Fruit fly (Drosophila melanogaster): ENCODE data around the gene CG43998.

CG43998 gene

dm6 chr3R:23920874-23921539, 7.8 kb downstream of the CG43998 start (continued):
- TF ChIP-seq topi (GFP tag; optimal IDR thresholded peaks at IDR 0.05) (peak; percentile 74), fkh (GFP tag; optimal IDR thresholded peaks at IDR 0.05) (no peak), Lpt (GFP tag; optimal IDR thresholded peaks at IDR 0.05) (no peak), eg (GFP tag; IDR thresholded peaks at IDR 0.05) (peak; percentile 74), Smox (GFP tag; optimal IDR thresholded peaks at IDR 0.05) (peak; percentile 31), Eip75B (GFP tag; optimal IDR thresholded peaks at IDR 0.05) (peak; percentile 6), CG6854 (GFP tag; optimal IDR thresholded peaks at IDR 0.05) (no peak), Blimp-1 (GFP tag; optimal IDR thresholded peaks at IDR 0.05) (no peak), CG6163 (GFP tag; IDR thresholded peaks at IDR 0.05) (peak; percentile 80), svp (GFP tag) (peak; percentile 79), CG4318 (GFP tag; optimal IDR thresholded peaks at IDR 0.05) (no peak), ss (GFP tag; optimal IDR thresholded peaks at IDR 0.05) (peak; percentile 13 to 55), CG10669 (GFP tag; optimal IDR thresholded peaks at IDR 0.05) (peak; percentile 50), CG3919 (GFP tag; optimal IDR thresholded peaks at IDR 0.05) (peak; percentile 36), cyc (GFP tag; optimal IDR thresholded peaks at IDR 0.05) (peak; percentile 43), fd59A (GFP tag; optimal IDR thresholded peaks at IDR 0.05) (peak; percentile 23), Ets21C (GFP tag; optimal IDR thresholded peaks at IDR 0.05) (peak; percentile 2), CG8319 (GFP tag; optimal IDR thresholded peaks at IDR 0.05) (no peak), CG11902 (GFP tag; optimal IDR thresholded peaks at IDR 0.05) (peak; percentile 12), pdm3 (GFP tag; optimal IDR thresholded peaks at IDR 0.05) (peak; percentile 48), Sox102F (GFP tag; optimal IDR thresholded peaks at IDR 0.05) (peak; percentile 64), Sox14 (GFP tag; optimal IDR thresholded peaks at IDR 0.05) (peak; percentile 78), Eip78C (GFP tag) (peak; percentile 78), Met (GFP tag; optimal IDR thresholded peaks at IDR 0.05) (peak; percentile 24), vri (GFP tag; optimal IDR thresholded peaks at IDR 0.05) (peak; percentile 4), CG3032 (tag; optimal IDR thresholded peaks at IDR 0.05) (peak; percentile 26), dsx (GFP tag; optimal IDR thresholded peaks at IDR 0.05; ENCODE audit: poor library complexity, severe bottlenecking) (peak; percentile 99)

- TF ChIP-seq CG3919 (GFP tag; optimal IDR thresholded peaks at IDR 0.05) (peak; percentile 48), CG6854 (GFP tag; optimal IDR thresholded peaks at IDR 0.05) (no peak)
These were observed 8.4 kb downstream of the CG43998 start for dm6 chr3R:23920387-23920786.

- peak; percentile 49 for TF ChIP-seq Eip78C (GFP tag)
- TF ChIP-seq CG7368 (GFP tag; optimal IDR thresholded peaks at IDR 0.05) = peak; percentile 12
- peak; percentile 14 for TF ChIP-seq CG1621 (tag; optimal IDR thresholded peaks at IDR 0.05)
- peak; percentile 28; the same call in 1 of the 3 replicates for TF ChIP-seq eg (GFP tag; IDR thresholded peaks at IDR 0.05)
- no peak for TF ChIP-seq topi (GFP tag; optimal IDR thresholded peaks at IDR 0.05)
- TF ChIP-seq CG8632 (GFP tag; optimal IDR thresholded peaks at IDR 0.05) = peak; percentile 25
- TF ChIP-seq svp (GFP tag) = no peak
- TF ChIP-seq net (GFP tag; optimal IDR thresholded peaks at IDR 0.05) = peak; percentile 38
- no peak for TF ChIP-seq CG34406 (GFP tag; optimal IDR thresholded peaks at IDR 0.05)
- peak; percentile 93 for TF ChIP-seq fkh (GFP tag; optimal IDR thresholded peaks at IDR 0.05)
These were observed 9.4 kb downstream of the CG43998 start for dm6 chr3R:23919366-23919765.

DNA sequence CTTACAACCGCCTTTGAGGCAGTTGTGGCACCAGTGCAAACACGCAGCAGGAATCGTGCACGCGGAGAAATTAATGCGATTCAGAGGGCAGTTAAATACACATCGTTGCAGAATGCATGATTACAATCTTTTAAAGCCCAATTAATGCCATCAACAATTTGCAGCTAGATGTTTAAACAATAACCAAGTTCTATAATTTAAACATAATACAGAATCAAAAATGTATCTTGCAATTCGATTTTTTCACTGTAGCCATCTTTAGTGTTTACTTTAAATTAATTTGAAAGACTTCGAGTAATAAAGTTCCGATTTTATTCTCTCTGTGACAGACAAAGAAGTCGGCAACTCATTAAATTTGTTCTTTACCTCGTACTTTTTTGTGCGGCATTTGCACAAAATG, 12.8 kb downstream of the CG43998 start:
- TF ChIP-seq Hr4 (GFP tag; optimal IDR thresholded peaks at IDR 0.05) = peak; percentile 69
- peak; percentile 90 for TF ChIP-seq esn (GFP tag; optimal IDR thresholded peaks at IDR 0.05)
- TF ChIP-seq cyc (GFP tag; optimal IDR thresholded peaks at IDR 0.05) = peak; percentile 88
- TF ChIP-seq fd85E (GFP tag; optimal IDR thresholded peaks at IDR 0.05) = peak; percentile 47
- peak; percentile 88 for TF ChIP-seq spab (GFP tag; optimal IDR thresholded peaks at IDR 0.05)
- peak; percentile 87 for TF ChIP-seq OdsH (GFP tag; optimal IDR thresholded peaks at IDR 0.05)
- TF ChIP-seq CG8119 (GFP tag; IDR thresholded peaks at IDR 0.05) = peak; percentile 76
- TF ChIP-seq CG6854 (GFP tag; optimal IDR thresholded peaks at IDR 0.05) = peak; percentile 50
- peak; percentile 89 for TF ChIP-seq Hr39 (GFP tag; optimal IDR thresholded peaks at IDR 0.05)
- TF ChIP-seq CG10631 (GFP tag; optimal IDR thresholded peaks at IDR 0.05) = peak; percentile 89
- TF ChIP-seq fkh (GFP tag; optimal IDR thresholded peaks at IDR 0.05) = no peak
- peak; percentile 93 for TF ChIP-seq CG10669 (GFP tag; optimal IDR thresholded peaks at IDR 0.05)
- peak; percentile 69 for TF ChIP-seq CG16779 (tag; optimal IDR thresholded peaks at IDR 0.05)
- peak; percentile 88 for TF ChIP-seq pdm3 (GFP tag; optimal IDR thresholded peaks at IDR 0.05)
- peak; percentile 91 for TF ChIP-seq Sox102F (GFP tag; optimal IDR thresholded peaks at IDR 0.05)
- TF ChIP-seq vri (GFP tag; optimal IDR thresholded peaks at IDR 0.05) = peak; percentile 71
- peak; percentile 50; the same call in 2 of the 3 replicates for TF ChIP-seq eg (GFP tag; IDR thresholded peaks at IDR 0.05)
- peak; percentile 79 for TF ChIP-seq Ets21C (GFP tag; optimal IDR thresholded peaks at IDR 0.05)
- peak; percentile 80 for TF ChIP-seq CG8319 (GFP tag; optimal IDR thresholded peaks at IDR 0.05)
- TF ChIP-seq CG32006 (GFP tag; optimal IDR thresholded peaks at IDR 0.05) = peak; percentile 77
- peak; percentile 82 for TF ChIP-seq CG8632 (GFP tag; optimal IDR thresholded peaks at IDR 0.05)
- TF ChIP-seq Gug (GFP tag; IDR thresholded peaks at IDR 0.05) = no peak
- TF ChIP-seq CG11294 (GFP tag; IDR thresholded peaks at IDR 0.05) = no peak
- peak; percentile 85 for TF ChIP-seq net (GFP tag; optimal IDR thresholded peaks at IDR 0.05)

All from whole organism, prepupa.